Worm (Caenorhabditis elegans) whole organism, L4 larva: Measurements from ENCODE around the gene mksr-1.

ENCODE experiments used
- aly-2 ChIP-seq: sonication (generic microtip); optimal IDR thresholded peaks from 2 replicates; lab custom pipeline; 2018; ENCODE audit warnings: missing biosample characterization, missing genetic modification characterization
- arid-1 ChIP-seq: fragments of 200-800 bp; sonication (Bioruptor generic); conservative IDR thresholded peaks from 2 replicates; pipeline ENCODE4 v1.3.6; 2022; ENCODE audit warnings: missing genetic modification reagents, missing genetic modification characterization, missing compliant biosample characterization
- egl-27 ChIP-seq: sonication (generic microtip); optimal IDR thresholded peaks from 3 replicates; lab custom pipeline; 2017; ENCODE audit warnings: missing biosample characterization, missing genetic modification reagents, missing genetic modification characterization
- mxl-2 ChIP-seq: fragments of 200-800 bp; sonication (Bioruptor generic); conservative IDR thresholded peaks from 2 replicates; pipeline ENCODE4 v1.3.6; 2022; ENCODE audit warnings: missing genetic modification reagents, missing genetic modification characterization, missing compliant biosample characterization
- nhr-48 ChIP-seq: sonication (generic microtip); optimal IDR thresholded peaks from 2 replicates; lab custom pipeline; 2016; ENCODE audit warnings: mild to moderate bottlenecking, missing genetic modification characterization, missing compliant biosample characterization
- unc-62 ChIP-seq, 3 experiments: fragments of 150-350 bp in 1 of 3; sonication (generic microtip); optimal IDR thresholded peaks in 2 of 3; peaks in 1 of 3; 1 replicate in 1 of 3; 2 replicates in 2 of 3; lab custom pipeline; 2014 to 2017; ENCODE audit warnings: missing biosample characterization in 3 of 3, missing genetic modification characterization in 3 of 3, missing genetic modification reagents in 3 of 3, missing genotype in 1 of 3
- zag-1 ChIP-seq: fragments of 150-350 bp; optimal IDR thresholded peaks from 2 replicates; lab custom pipeline; 2014; ENCODE audit warnings: missing biosample characterization, missing genetic modification characterization
- ztf-11 ChIP-seq: fragments of 150-350 bp; optimal IDR thresholded peaks from 2 replicates; lab custom pipeline; 2014; ENCODE audit warnings: missing biosample characterization, missing genetic modification characterization

ce11 chrX:1030867-1031266 is 38.1 kb downstream of the mksr-1 start:
- TF ChIP-seq egl-27 (tag; lab: Kevin White, UChicago) (no peak), unc-62 (GFP tag; optimal IDR thresholded peaks at IDR 0.05 in 1 of 2; lab: Kevin White, UChicago) (no peak), unc-62 (tag; optimal IDR thresholded peaks at IDR 0.05; lab: Kevin White, UChicago) (no peak), nhr-48 (tag; lab: Kevin White, UChicago) (no peak), aly-2 (tag; lab: Kevin White, UChicago) (no peak), mxl-2 (no peak), ztf-11 (tag; lab: Kevin White, UChicago) (no peak), zag-1 (tag; lab: Kevin White, UChicago) (no peak), arid-1 (GFP tag; lab: Robert Waterston, UW) (no peak)
